Fruit fly (Drosophila melanogaster) S2 (cell line): Measurements from ENCODE around the gene CG17929.

Experiments used
- CG8478 ChIP-seq: fragments of >200 bp; optimal IDR thresholded peaks from 2 replicates; lab custom pipeline; 2018
- CTCF ChIP-seq, 2 experiments: fragments of >200 bp; optimal IDR thresholded peaks; 2 replicates each; lab custom pipeline; 2018

- no peak for TF ChIP-seq CTCF (optimal IDR thresholded peaks at IDR 0.05; lab: Kevin White, UChicago)
- no peak for TF ChIP-seq CG8478 (lab: Kevin White, UChicago)
Observed at dm6 chr3R:16347626-16348264, 22.5 kb downstream of the CG17929 start.
